Worm (Caenorhabditis elegans) whole organism, late embryonic: ENCODE data around the gene cki-1.

Source experiments
- C38D4.7 ChIP-seq: fragments of 200-800 bp; sonication (Bioruptor generic); optimal IDR thresholded peaks from 2 replicates; lab custom pipeline; 2018; ENCODE audit warnings: mild to moderate bottlenecking, missing genetic modification characterization, moderate library complexity, missing compliant biosample characterization
- F13H6.1 ChIP-seq: sonication (generic microtip); optimal IDR thresholded peaks from 2 replicates; lab custom pipeline; 2016; ENCODE audit warnings: missing genetic modification characterization, missing compliant biosample characterization
- K09A11.1 ChIP-seq: sonication (generic microtip); optimal IDR thresholded peaks from 2 replicates; lab custom pipeline; 2017; ENCODE audit warnings: antibody characterized with exemption, mild to moderate bottlenecking, missing genetic modification characterization, missing compliant biosample characterization; ENCODE audit not compliant: insufficient read depth
- ahr-1 ChIP-seq: sonication (generic microtip); optimal IDR thresholded peaks from 2 replicates; lab custom pipeline; 2016; ENCODE audit warnings: missing genetic modification characterization, missing compliant biosample characterization
- ama-1 ChIP-seq: fragments of 150-350 bp; optimal IDR thresholded peaks from 2 replicates; lab custom pipeline; 2014
- ceh-14 ChIP-seq: sonication (generic microtip); optimal IDR thresholded peaks from 2 replicates; lab custom pipeline; 2016; ENCODE audit warnings: missing genotype, missing genetic modification characterization, missing compliant biosample characterization
- ceh-18 ChIP-seq: sonication (generic microtip); optimal IDR thresholded peaks from 2 replicates; lab custom pipeline; 2016; ENCODE audit warnings: missing genetic modification characterization, missing compliant biosample characterization
- ceh-19 ChIP-seq: fragments of 200-800 bp; sonication (Bioruptor generic); optimal IDR thresholded peaks from 2 replicates; lab custom pipeline; 2018; ENCODE audit warnings: mild to moderate bottlenecking, missing genetic modification characterization, missing compliant biosample characterization
- ceh-2 ChIP-seq: sonication (generic microtip); optimal IDR thresholded peaks from 2 replicates; lab custom pipeline; 2016; ENCODE audit warnings: missing genotype, missing genetic modification characterization, missing compliant biosample characterization
- ceh-24 ChIP-seq: sonication (generic microtip); optimal IDR thresholded peaks from 2 replicates; lab custom pipeline; 2016; ENCODE audit warnings: mild to moderate bottlenecking, missing genetic modification characterization, missing compliant biosample characterization
- ceh-30 ChIP-seq: fragments of 150-350 bp; optimal IDR thresholded peaks from 2 replicates; lab custom pipeline; 2014; ENCODE audit warnings: missing biosample characterization, missing genetic modification characterization
- ceh-31 ChIP-seq: sonication (generic microtip); optimal IDR thresholded peaks from 2 replicates; lab custom pipeline; 2016; ENCODE audit warnings: missing genetic modification characterization, missing compliant biosample characterization
- ceh-34 ChIP-seq: sonication (generic microtip); optimal IDR thresholded peaks from 2 replicates; lab custom pipeline; 2016; ENCODE audit warnings: mild to moderate bottlenecking, missing genetic modification characterization, missing compliant biosample characterization
- ceh-45 ChIP-seq: fragments of 200-800 bp; sonication (Bioruptor generic); IDR thresholded peaks from 2 replicates; pipeline ENCODE4 v1.3.6; 2022; ENCODE audit warnings: missing genetic modification reagents, missing genetic modification characterization, missing compliant biosample characterization
- ceh-6 ChIP-seq: fragments of 200-800 bp; sonication (Bioruptor generic); optimal IDR thresholded peaks from 2 replicates; lab custom pipeline; 2018; ENCODE audit warnings: mild to moderate bottlenecking, missing genetic modification characterization, missing compliant biosample characterization
- ceh-9 ChIP-seq: sonication (generic microtip); optimal IDR thresholded peaks from 2 replicates; lab custom pipeline; 2016; ENCODE audit warnings: mild to moderate bottlenecking, missing genetic modification characterization, inconsistent platforms, missing compliant biosample characterization
- dmd-4 ChIP-seq: sonication (generic microtip); optimal IDR thresholded peaks from 2 replicates; lab custom pipeline; 2016; ENCODE audit warnings: borderline replicate concordance, missing genetic modification characterization, missing compliant biosample characterization
- elt-2 ChIP-seq: sonication (generic microtip); optimal IDR thresholded peaks from 2 replicates; lab custom pipeline; 2016; ENCODE audit warnings: missing genetic modification reagents, missing genetic modification characterization, missing compliant biosample characterization
- elt-4 ChIP-seq: sonication (generic microtip); optimal IDR thresholded peaks from 2 replicates; lab custom pipeline; 2016; ENCODE audit warnings: missing genetic modification characterization, missing compliant biosample characterization
- ets-4 ChIP-seq: sonication (generic microtip); optimal IDR thresholded peaks from 2 replicates; lab custom pipeline; 2016; ENCODE audit warnings: missing genetic modification characterization, missing compliant biosample characterization
- eyg-1 ChIP-seq: sonication (generic microtip); optimal IDR thresholded peaks from 2 replicates; lab custom pipeline; 2016; ENCODE audit warnings: missing genotype, missing genetic modification characterization, missing compliant biosample characterization
- fkh-10 ChIP-seq: fragments of 150-350 bp; optimal IDR thresholded peaks from 2 replicates; lab custom pipeline; 2014; ENCODE audit warnings: missing biosample characterization, missing genetic modification reagents, missing genetic modification characterization
- gmeb-2 ChIP-seq: sonication (generic microtip); optimal IDR thresholded peaks from 2 replicates; lab custom pipeline; 2016; ENCODE audit warnings: missing genetic modification characterization, inconsistent platforms, missing compliant biosample characterization
- hlh-15 ChIP-seq: sonication (generic microtip); optimal IDR thresholded peaks from 2 replicates; lab custom pipeline; 2016; ENCODE audit warnings: missing genetic modification characterization, missing compliant biosample characterization
- hlh-6 ChIP-seq: sonication (generic microtip); optimal IDR thresholded peaks from 2 replicates; lab custom pipeline; 2016; ENCODE audit warnings: missing genotype, missing genetic modification characterization, missing compliant biosample characterization
- lim-6 ChIP-seq: sonication (generic microtip); optimal IDR thresholded peaks from 2 replicates; lab custom pipeline; 2016; ENCODE audit warnings: missing genetic modification characterization, missing compliant biosample characterization
- madf-2 ChIP-seq: sonication (generic microtip); optimal IDR thresholded peaks from 2 replicates; lab custom pipeline; 2017; ENCODE audit warnings: missing genetic modification characterization, missing compliant biosample characterization
- mec-3 ChIP-seq: sonication (generic microtip); optimal IDR thresholded peaks from 2 replicates; lab custom pipeline; 2016; ENCODE audit warnings: borderline replicate concordance, missing genetic modification characterization, missing compliant biosample characterization
- odd-2 ChIP-seq: sonication (generic microtip); optimal IDR thresholded peaks from 2 replicates; lab custom pipeline; 2017; ENCODE audit warnings: antibody characterized with exemption, mild to moderate bottlenecking, missing genetic modification characterization, missing compliant biosample characterization
- pag-3 ChIP-seq: sonication (generic microtip); optimal IDR thresholded peaks from 2 replicates; lab custom pipeline; 2016; ENCODE audit warnings: missing compliant biosample characterization, missing genetic modification characterization, borderline replicate concordance
- pat-9 ChIP-seq: fragments of 200-800 bp; sonication (Bioruptor generic); optimal IDR thresholded peaks from 2 replicates; lab custom pipeline; 2018; ENCODE audit warnings: mild to moderate bottlenecking, missing genetic modification characterization, moderate library complexity, missing compliant biosample characterization
- pha-2 ChIP-seq: sonication (generic microtip); optimal IDR thresholded peaks from 2 replicates; lab custom pipeline; 2017; ENCODE audit warnings: mild to moderate bottlenecking, missing genetic modification characterization, missing compliant biosample characterization
- pros-1 ChIP-seq: fragments of 150-350 bp; optimal IDR thresholded peaks from 2 replicates; lab custom pipeline; 2014; ENCODE audit warnings: missing biosample characterization, missing genetic modification reagents, missing genetic modification characterization
- sdc-2 ChIP-seq: sonication (generic microtip); optimal IDR thresholded peaks from 2 replicates; lab custom pipeline; 2016; ENCODE audit warnings: missing genotype, missing genetic modification characterization, missing compliant biosample characterization
- syd-9 ChIP-seq: sonication (generic microtip); optimal IDR thresholded peaks from 2 replicates; lab custom pipeline; 2016; ENCODE audit warnings: mild to moderate bottlenecking, missing genetic modification characterization, moderate library complexity, missing compliant biosample characterization
- tbx-7 ChIP-seq: sonication (generic microtip); optimal IDR thresholded peaks from 2 replicates; lab custom pipeline; 2016; ENCODE audit warnings: missing genotype, missing genetic modification characterization, missing compliant biosample characterization
- unc-55 ChIP-seq: sonication (generic microtip); optimal IDR thresholded peaks from 2 replicates; lab custom pipeline; 2017; ENCODE audit warnings: missing biosample characterization, missing genetic modification reagents, missing genetic modification characterization
- unc-86 ChIP-seq: sonication (generic microtip); optimal IDR thresholded peaks from 2 replicates; lab custom pipeline; 2016; ENCODE audit warnings: missing genetic modification characterization, missing compliant biosample characterization
- ztf-16 ChIP-seq: sonication (generic microtip); optimal IDR thresholded peaks from 2 replicates; lab custom pipeline; 2017; ENCODE audit warnings: missing genetic modification characterization, missing compliant biosample characterization

cki-1 gene

DNA sequence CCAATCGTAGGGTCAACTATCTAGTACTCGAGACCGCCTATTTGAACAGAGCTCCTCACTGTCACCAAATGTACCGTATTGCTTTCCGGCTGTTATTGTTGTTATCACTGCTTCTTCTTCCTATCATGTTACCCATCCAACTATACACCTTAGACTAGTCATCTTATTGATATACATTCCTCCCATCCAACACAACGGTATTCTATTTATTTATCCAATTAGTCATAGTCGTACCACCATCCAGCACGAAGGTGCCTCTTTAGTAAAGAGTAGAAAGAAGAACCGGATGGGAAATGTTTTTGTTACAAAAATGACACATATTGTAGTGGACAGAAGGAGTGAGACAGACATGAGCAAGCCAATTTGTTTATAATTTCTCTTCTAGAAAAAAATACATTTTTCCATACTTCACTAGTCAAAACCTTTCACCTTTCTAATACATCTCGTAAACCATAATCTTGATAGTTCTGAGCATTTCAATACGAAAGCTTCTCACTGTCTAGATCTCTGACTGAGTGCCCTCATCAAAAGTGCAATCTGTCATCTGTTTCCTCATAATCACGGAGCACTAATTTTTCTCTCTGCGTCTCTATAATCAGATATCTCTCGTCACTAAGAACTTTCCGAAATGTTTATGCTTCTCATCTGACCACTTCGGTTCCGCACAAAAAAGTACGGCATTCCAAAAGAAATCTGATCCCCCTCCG lies 725 bp upstream of the cki-1 start:
- TF ChIP-seq mec-3 (tag; lab: Kevin White, UChicago) = no peak
- TF ChIP-seq dmd-4 (tag; lab: Kevin White, UChicago) = no peak
- peak; percentile 69 for TF ChIP-seq unc-55
- peak; percentile 3 for TF ChIP-seq odd-2 (tag; lab: Kevin White, UChicago)
- TF ChIP-seq, all 69 proteins: peak for 2

- no peak for TF ChIP-seq tbx-7 (tag; lab: Kevin White, UChicago)
- TF ChIP-seq gmeb-2 (tag; lab: Kevin White, UChicago) = no peak
- TF ChIP-seq ahr-1 (tag; lab: Kevin White, UChicago) = no peak
- peak; percentile 39 for TF ChIP-seq ama-1 (lab: Kevin White, UChicago)
- TF ChIP-seq ceh-6 (GFP tag; lab: Kevin White, UChicago) = no peak
- TF ChIP-seq pros-1 (tag; lab: Kevin White, UChicago) = no peak
- peak; percentile 46 for TF ChIP-seq elt-2 (tag; lab: Kevin White, UChicago)
- TF ChIP-seq pat-9 (tag; lab: Kevin White, UChicago) = no peak
- no peak for TF ChIP-seq ceh-9 (tag; lab: Kevin White, UChicago)
- no peak for TF ChIP-seq ceh-24
- TF ChIP-seq unc-86 (tag; lab: Kevin White, UChicago) = no peak
- TF ChIP-seq ztf-16 (tag; lab: Kevin White, UChicago) = no peak
- TF ChIP-seq eyg-1 (tag; lab: Kevin White, UChicago) = no peak
- no peak for TF ChIP-seq pag-3
- no peak for TF ChIP-seq ceh-18
- TF ChIP-seq sdc-2 (tag; lab: Kevin White, UChicago) = peak; percentile 15
- no peak for TF ChIP-seq F13H6.1
- TF ChIP-seq unc-55 = peak; percentile 1
- no peak for TF ChIP-seq C38D4.7
- no peak for TF ChIP-seq lim-6 (tag; lab: Kevin White, UChicago)
- TF ChIP-seq ceh-2 = no peak
- no peak for TF ChIP-seq ceh-19
- TF ChIP-seq ets-4 = no peak
- TF ChIP-seq elt-4 (tag; lab: Kevin White, UChicago) = no peak
- TF ChIP-seq ceh-30 (tag; lab: Kevin White, UChicago) = no peak
- no peak for TF ChIP-seq madf-2 (tag; lab: Kevin White, UChicago)
- TF ChIP-seq, all 69 proteins: peak for 4
Observed at ce11 chrII:7812332-7812731, 1.3 kb downstream of the cki-1 start.

ce11 chrII:7813237-7813636 lies 2.2 kb downstream of the cki-1 start:
- TF ChIP-seq syd-9 (tag; lab: Kevin White, UChicago) = no peak
- no peak for TF ChIP-seq pha-2 (tag; lab: Kevin White, UChicago)
- TF ChIP-seq ets-4 = no peak
- TF ChIP-seq ceh-31 (tag; lab: Kevin White, UChicago) = peak; percentile 27

DNA sequence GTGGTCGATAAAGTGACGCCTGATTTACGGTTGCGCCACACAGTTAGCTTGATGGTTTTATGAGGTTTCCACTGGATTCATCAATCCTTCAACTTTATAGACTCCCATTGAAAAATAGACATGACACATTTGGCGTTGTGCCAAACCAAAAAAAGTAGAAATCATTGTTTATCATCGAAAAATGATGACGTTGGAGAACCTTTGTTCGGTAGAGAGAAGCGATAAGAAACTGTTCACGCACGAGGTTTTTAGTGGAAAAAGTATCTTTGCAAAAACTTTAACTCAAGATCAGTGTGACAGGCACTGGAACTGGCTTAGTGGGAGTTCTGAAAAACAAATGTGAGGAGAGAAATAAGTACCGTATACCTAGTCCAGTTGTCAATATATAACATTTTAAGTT lies 2.6 kb downstream of the cki-1 start:
- TF ChIP-seq hlh-6 (tag; lab: Kevin White, UChicago) (no peak), pag-3 (no peak), ceh-14 (tag; lab: Kevin White, UChicago) (no peak), ceh-34 (no peak), ztf-16 (tag; lab: Kevin White, UChicago) (no peak), hlh-15 (tag; lab: Kevin White, UChicago) (no peak), ceh-45 (GFP tag; lab: Robert Waterston, UW) (no peak), K09A11.1 (no peak), fkh-10 (no peak), ahr-1 (tag; lab: Kevin White, UChicago) (no peak), ceh-6 (GFP tag; lab: Kevin White, UChicago) (no peak)
